Worm (Caenorhabditis elegans) whole organism, L4 larva: ENCODE results near the gene C16E9.2.

Source experiments
- F37D6.2 ChIP-seq: sonication (generic microtip); optimal IDR thresholded peaks from 2 replicates; lab custom pipeline; 2016; ENCODE audit warnings: mild to moderate bottlenecking, missing genetic modification characterization, missing compliant biosample characterization
- R02D3.7 ChIP-seq: fragments of 150-350 bp; sonication (generic microtip); optimal IDR thresholded peaks from 3 replicates; lab custom pipeline; 2014; ENCODE audit warnings: missing biosample characterization, missing genetic modification characterization
- Y105C5A.15 ChIP-seq: fragments of 200-800 bp; sonication (Bioruptor generic); IDR thresholded peaks from 2 replicates; pipeline ENCODE4 v1.3.6; 2022; ENCODE audit warnings: missing genetic modification characterization, missing compliant biosample characterization
- Y48G9A.11 ChIP-seq: fragments of 200-800 bp; sonication (Bioruptor generic); IDR thresholded peaks from 2 replicates; pipeline ENCODE4 v1.3.6; 2022; ENCODE audit warnings: missing genetic modification reagents, missing genetic modification characterization, missing compliant biosample characterization
- Y5F2A.4 ChIP-seq: fragments of 200-800 bp; sonication (Bioruptor generic); optimal IDR thresholded peaks from 2 replicates; lab custom pipeline; 2018; ENCODE audit warnings: mild to moderate bottlenecking, missing genetic modification characterization, missing compliant biosample characterization
- Y75B8A.6 ChIP-seq: fragments of 200-800 bp; sonication (Bioruptor generic); IDR thresholded peaks from 2 replicates; pipeline ENCODE4 v1.3.6; 2022; ENCODE audit warnings: missing genetic modification reagents, missing genetic modification characterization, missing compliant biosample characterization
- ZK546.5 ChIP-seq, 2 experiments: sonication (generic microtip); optimal IDR thresholded peaks; 2 replicates each; lab custom pipeline; 2017; ENCODE audit warnings: missing biosample characterization in 2 of 2, missing genetic modification characterization in 2 of 2
- aha-1 ChIP-seq: fragments of 150-350 bp; peaks from one replicate; lab custom pipeline; 2014; ENCODE audit warnings: missing biosample characterization, missing genetic modification characterization
- aly-2 ChIP-seq: sonication (generic microtip); optimal IDR thresholded peaks from 2 replicates; lab custom pipeline; 2018; ENCODE audit warnings: missing biosample characterization, missing genetic modification characterization
- ceh-62 ChIP-seq: sonication (generic microtip); optimal IDR thresholded peaks from 2 replicates; lab custom pipeline; 2017; ENCODE audit warnings: missing biosample characterization, missing genetic modification characterization
- cey-2 ChIP-seq: sonication (generic microtip); optimal IDR thresholded peaks from 3 replicates; lab custom pipeline; 2017; ENCODE audit warnings: missing genetic modification characterization, mild to moderate bottlenecking, missing compliant biosample characterization, antibody characterized with exemption, borderline replicate concordance; ENCODE audit not compliant: insufficient read depth
- ctbp-1 ChIP-seq: fragments of 200-800 bp; sonication (Bioruptor generic); IDR thresholded peaks from 2 replicates; pipeline ENCODE4 v1.3.6; 2022; ENCODE audit warnings: missing genetic modification reagents, missing genetic modification characterization, missing compliant biosample characterization
- daf-16 ChIP-seq, 3 experiments: sonication (generic microtip); optimal IDR thresholded peaks; 2 replicates each; lab custom pipeline; 2016 to 2017; ENCODE audit warnings: missing genetic modification characterization in 3 of 3, missing genetic modification reagents in 3 of 3, mild to moderate bottlenecking in 2 of 3, missing compliant biosample characterization in 2 of 3, missing biosample characterization in 1 of 3, moderate library complexity in 1 of 3
- daf-19 ChIP-seq: fragments of 200-800 bp; sonication (Bioruptor generic); conservative IDR thresholded peaks from 2 replicates; pipeline ENCODE4 v1.3.6; 2022; ENCODE audit warnings: missing genetic modification characterization, missing compliant biosample characterization
- daf-8 ChIP-seq: fragments of 200-800 bp; sonication (Bioruptor generic); IDR thresholded peaks from 2 replicates; pipeline ENCODE4 v1.3.6; 2022; ENCODE audit warnings: missing genetic modification characterization, missing compliant biosample characterization
- dmd-6 ChIP-seq: fragments of 200-800 bp; sonication (Bioruptor generic); IDR thresholded peaks from 2 replicates; pipeline ENCODE4 v1.3.6; 2022; ENCODE audit warnings: missing genetic modification reagents, missing genetic modification characterization, missing compliant biosample characterization
- dmd-8 ChIP-seq: fragments of 200-800 bp; sonication (Bioruptor generic); IDR thresholded peaks from 2 replicates; pipeline ENCODE4 v1.3.6; 2022; ENCODE audit warnings: missing genetic modification characterization, missing compliant biosample characterization
- dpl-1 ChIP-seq: fragments of 150-350 bp; optimal IDR thresholded peaks from 2 replicates; lab custom pipeline; 2014; ENCODE audit warnings: missing biosample characterization, missing genetic modification reagents, missing genetic modification characterization
- dve-1 ChIP-seq: sonication (generic microtip); optimal IDR thresholded peaks from 2 replicates; lab custom pipeline; 2017; ENCODE audit warnings: antibody characterized with exemption, mild to moderate bottlenecking, missing genetic modification characterization, missing compliant biosample characterization; ENCODE audit not compliant: insufficient read depth
- egl-27 ChIP-seq: sonication (generic microtip); optimal IDR thresholded peaks from 3 replicates; lab custom pipeline; 2017; ENCODE audit warnings: missing biosample characterization, missing genetic modification reagents, missing genetic modification characterization
- hif-1 ChIP-seq, 2 experiments: sonication (generic microtip); optimal IDR thresholded peaks; 2 replicates each; lab custom pipeline; 2016 to 2017; ENCODE audit warnings: missing compliant biosample characterization in 2 of 2, missing genetic modification characterization in 2 of 2, missing genetic modification reagents in 2 of 2, missing genotype in 2 of 2, mild to moderate bottlenecking in 1 of 2
- hlh-11 ChIP-seq: fragments of 200-800 bp; sonication (Bioruptor generic); optimal IDR thresholded peaks from 2 replicates; lab custom pipeline; 2018; ENCODE audit warnings: mild to moderate bottlenecking, missing genetic modification characterization, missing compliant biosample characterization
- hlh-30 ChIP-seq: sonication (generic microtip); optimal IDR thresholded peaks from 2 replicates; lab custom pipeline; 2017; ENCODE audit warnings: antibody characterized with exemption, mild to moderate bottlenecking, missing genetic modification characterization, missing compliant biosample characterization; ENCODE audit not compliant: insufficient read depth
- lim-7 ChIP-seq: fragments of 200-800 bp; sonication (Bioruptor generic); IDR thresholded peaks from 2 replicates; pipeline ENCODE4 v1.3.6; 2022; ENCODE audit warnings: missing genetic modification characterization, missing compliant biosample characterization
- lin-13 ChIP-seq: fragments of 150-350 bp; optimal IDR thresholded peaks from 2 replicates; lab custom pipeline; 2014; ENCODE audit warnings: missing biosample characterization, missing genetic modification reagents, missing genetic modification characterization
- lin-29 ChIP-seq: fragments of 200-800 bp; sonication (Bioruptor generic); IDR thresholded peaks from 2 replicates; pipeline ENCODE4 v1.3.6; 2022; ENCODE audit warnings: missing genetic modification reagents, missing genetic modification characterization, missing compliant biosample characterization
- mep-1 ChIP-seq: fragments of 150-350 bp; sonication (generic microtip); optimal IDR thresholded peaks from 3 replicates; lab custom pipeline; 2014; ENCODE audit warnings: missing biosample characterization, missing genetic modification characterization
- mes-2 ChIP-seq: sonication (generic microtip); optimal IDR thresholded peaks from 2 replicates; lab custom pipeline; 2016; ENCODE audit warnings: missing genotype, mild to moderate bottlenecking, missing genetic modification characterization, missing compliant biosample characterization; ENCODE audit not compliant: poor library complexity, severe bottlenecking
- mxl-2 ChIP-seq: fragments of 200-800 bp; sonication (Bioruptor generic); conservative IDR thresholded peaks from 2 replicates; pipeline ENCODE4 v1.3.6; 2022; ENCODE audit warnings: missing genetic modification reagents, missing genetic modification characterization, missing compliant biosample characterization
- nhr-102 ChIP-seq: sonication (generic microtip); optimal IDR thresholded peaks from 2 replicates; lab custom pipeline; 2016; ENCODE audit warnings: mild to moderate bottlenecking, missing genetic modification characterization, moderate library complexity, missing compliant biosample characterization
- nhr-111 ChIP-seq: fragments of 200-800 bp; sonication (Bioruptor generic); optimal IDR thresholded peaks from 2 replicates; lab custom pipeline; 2018; ENCODE audit warnings: mild to moderate bottlenecking, missing genetic modification characterization, missing compliant biosample characterization
- nhr-237 ChIP-seq: sonication (generic microtip); optimal IDR thresholded peaks from 2 replicates; lab custom pipeline; 2017; ENCODE audit warnings: missing biosample characterization, missing genetic modification characterization
- nhr-25 ChIP-seq: sonication (generic microtip); optimal IDR thresholded peaks from 2 replicates; lab custom pipeline; 2017; ENCODE audit warnings: missing genetic modification characterization, mild to moderate bottlenecking, missing compliant biosample characterization, antibody characterized with exemption, moderate library complexity, borderline replicate concordance; ENCODE audit not compliant: insufficient read depth
- nhr-28 ChIP-seq: fragments of 150-350 bp; optimal IDR thresholded peaks from 2 replicates; lab custom pipeline; 2014; ENCODE audit warnings: missing biosample characterization, missing genetic modification characterization
- nhr-77 ChIP-seq: fragments of 150-350 bp; optimal IDR thresholded peaks from 2 replicates; lab custom pipeline; 2014; ENCODE audit warnings: missing biosample characterization, missing genetic modification characterization
- pha-4 ChIP-seq, 2 experiments: fragments of 150-350 bp in 1 of 2; fragments of 200-800 bp in 1 of 2; sonication (Bioruptor generic) in 1 of 2; IDR thresholded peaks in 1 of 2; optimal IDR thresholded peaks in 1 of 2; 2 replicates each; pipeline versions ENCODE4 v1.3.6 to Lab custom; 2014 to 2022; ENCODE audit warnings: missing genetic modification characterization in 2 of 2, missing genetic modification reagents in 2 of 2, missing biosample characterization in 1 of 2, missing compliant biosample characterization in 1 of 2
- pqm-1 ChIP-seq: sonication (generic microtip); optimal IDR thresholded peaks from 2 replicates; lab custom pipeline; 2017; ENCODE audit warnings: missing biosample characterization, missing genetic modification characterization
- sdz-12 ChIP-seq: fragments of 200-800 bp; sonication (Bioruptor generic); optimal IDR thresholded peaks from 2 replicates; lab custom pipeline; 2018; ENCODE audit warnings: mild to moderate bottlenecking, missing genetic modification characterization, missing compliant biosample characterization
- snpc-4 ChIP-seq: fragments of 150-350 bp; optimal IDR thresholded peaks from 2 replicates; lab custom pipeline; 2014; ENCODE audit warnings: missing biosample characterization, missing genetic modification characterization
- spr-1 ChIP-seq: sonication (generic microtip); optimal IDR thresholded peaks from 2 replicates; lab custom pipeline; 2016; ENCODE audit warnings: mild to moderate bottlenecking, missing genetic modification characterization, missing compliant biosample characterization
- tag-97 ChIP-seq: fragments of 200-800 bp; sonication (Bioruptor generic); IDR thresholded peaks from 2 replicates; pipeline ENCODE4 v1.3.6; 2022; ENCODE audit warnings: missing genetic modification characterization, missing compliant biosample characterization
- unc-130 ChIP-seq: sonication (generic microtip); optimal IDR thresholded peaks from 2 replicates; lab custom pipeline; 2016; ENCODE audit warnings: missing genetic modification reagents, missing genetic modification characterization, missing compliant biosample characterization
- unc-39 ChIP-seq: sonication (generic microtip); optimal IDR thresholded peaks from 2 replicates; lab custom pipeline; 2017; ENCODE audit warnings: missing biosample characterization, missing genetic modification characterization
- vab-7 ChIP-seq: fragments of 200-800 bp; sonication (Bioruptor generic); IDR thresholded peaks from 2 replicates; pipeline ENCODE4 v1.3.6; 2022; ENCODE audit warnings: missing genetic modification reagents, missing genetic modification characterization, missing compliant biosample characterization
- ztf-11 ChIP-seq: fragments of 150-350 bp; optimal IDR thresholded peaks from 2 replicates; lab custom pipeline; 2014; ENCODE audit warnings: missing biosample characterization, missing genetic modification characterization

Gene C16E9.2

DNA sequence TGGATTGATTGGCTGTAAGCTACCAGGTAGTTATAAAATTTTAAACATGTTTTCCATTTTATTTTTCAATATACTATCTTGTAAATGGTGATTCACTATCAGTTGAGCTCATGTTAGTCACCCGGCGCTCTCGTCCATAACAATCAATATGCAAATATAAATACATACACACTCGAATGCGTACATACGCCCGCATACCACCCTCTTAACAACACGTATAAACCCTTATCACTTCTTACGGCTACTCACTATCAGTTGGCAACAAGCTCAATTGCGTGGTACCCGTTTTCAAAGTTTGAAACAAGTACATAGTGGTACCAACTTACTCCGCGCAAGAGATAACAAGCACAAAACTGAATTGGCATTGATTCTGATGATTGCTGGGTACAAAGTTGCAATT lies 8.6 kb upstream of the C16E9.2 start (continued):
- no peak for TF ChIP-seq dpl-1 (GFP tag; lab: Kevin White, UChicago)
- no peak for TF ChIP-seq nhr-102 (tag; lab: Kevin White, UChicago)
- TF ChIP-seq R02D3.7 (tag; lab: Kevin White, UChicago), result no peak
- no peak for TF ChIP-seq ztf-11 (tag; lab: Kevin White, UChicago)
- TF ChIP-seq unc-39 (tag; lab: Kevin White, UChicago), result no peak
- TF ChIP-seq vab-7 (GFP tag; lab: Robert Waterston, UW), result no peak
- TF ChIP-seq unc-130 (GFP tag; lab: Kevin White, UChicago), result no peak
- peak; percentile 64 for TF ChIP-seq pqm-1 (tag; lab: Kevin White, UChicago)

DNA sequence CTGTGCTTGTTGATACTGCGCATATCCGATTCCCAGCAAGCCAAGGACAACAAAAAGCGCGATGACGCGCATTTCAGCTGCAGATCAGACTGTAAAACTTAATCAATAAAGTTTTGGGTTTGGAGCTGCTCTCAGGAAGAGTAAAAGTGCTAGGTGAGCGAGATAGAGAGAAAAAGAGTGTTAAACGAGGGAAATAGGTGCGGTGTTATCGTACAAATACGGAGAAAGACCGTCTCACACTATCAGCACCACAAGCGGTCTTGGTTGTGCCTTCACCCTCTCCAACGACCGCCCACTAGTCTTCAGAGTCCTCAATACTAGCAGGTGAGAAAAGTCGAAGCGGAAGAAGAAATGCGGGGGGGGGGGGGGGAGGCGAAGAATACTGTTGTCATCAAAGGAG lies 7.0 kb upstream of the C16E9.2 start, which contains the start of gene F14B8.5:
TSS of gene F14B8.5 (minus strand) at position 127 of the 400 bp plus-strand sequence.
- TF ChIP-seq nhr-28, result peak; percentile 11
- TF ChIP-seq cey-2 (tag; lab: Kevin White, UChicago), result no peak
- peak; percentile 14 for TF ChIP-seq pqm-1 (tag; lab: Kevin White, UChicago)
- no peak for TF ChIP-seq daf-16 (GFP tag; optimal IDR thresholded peaks at IDR 0.05; lab: Kevin White, UChicago)
- TF ChIP-seq daf-16 (tag; optimal IDR thresholded peaks at IDR 0.05; lab: Kevin White, UChicago), result peak; percentile 46
- peak; percentile 22; the same call in 1 of the 2 replicates for TF ChIP-seq dmd-6
- TF ChIP-seq hlh-11 (tag; lab: Kevin White, UChicago), result peak; percentile 45
- peak; percentile 87 for TF ChIP-seq aha-1
- TF ChIP-seq Y5F2A.4 (GFP tag; lab: Kevin White, UChicago), result no peak
- no peak for TF ChIP-seq nhr-25 (tag; lab: Kevin White, UChicago)
- TF ChIP-seq nhr-77 (tag; lab: Kevin White, UChicago), result no peak
- peak; percentile 1 for TF ChIP-seq dve-1 (tag; lab: Kevin White, UChicago)
- TF ChIP-seq, all 104 proteins: peak for 7

DNA sequence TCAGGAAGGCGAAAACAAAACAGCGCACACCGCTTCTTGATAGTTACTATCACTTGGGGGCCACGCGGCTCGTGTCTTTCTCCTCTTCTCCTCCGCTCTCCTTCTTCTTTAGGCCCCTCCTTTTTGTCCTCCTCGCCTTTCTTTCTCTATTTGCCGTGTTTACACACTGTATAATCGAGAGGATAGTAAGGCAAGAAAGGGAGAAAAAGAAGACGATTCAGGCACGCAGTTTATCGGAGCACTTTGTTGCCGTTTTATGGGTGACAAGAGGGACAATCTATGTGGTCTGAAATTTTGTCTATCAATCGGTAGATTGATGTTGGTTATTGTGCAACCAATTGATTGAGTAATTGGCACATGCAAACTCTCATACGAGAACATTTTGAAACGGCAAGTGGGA lies 3.4 kb upstream of the C16E9.2 start, which contains the start of gene F14B8.6:
TSS of gene F14B8.6 (minus strand) at position 292 of the 400 bp plus-strand sequence.
- no peak for TF ChIP-seq pha-4 (GFP tag; IDR thresholded peaks at IDR 0.05; lab: Robert Waterston, UW)
- TF ChIP-seq pha-4 (tag; optimal IDR thresholded peaks at IDR 0.05; lab: Kevin White, UChicago), result peak; percentile 3
- TF ChIP-seq ctbp-1 (GFP tag; lab: Robert Waterston, UW), result no peak
- TF ChIP-seq lin-13 (GFP tag; lab: Kevin White, UChicago), result no peak
- peak; percentile 23 for TF ChIP-seq mep-1 (tag; lab: Kevin White, UChicago)
- TF ChIP-seq daf-8 (GFP tag; lab: Robert Waterston, UW), result no peak
- TF ChIP-seq snpc-4 (tag; lab: Kevin White, UChicago), result no peak
- no peak for TF ChIP-seq daf-19 (GFP tag; lab: Robert Waterston, UW)
- no peak for TF ChIP-seq ceh-62 (tag; lab: Kevin White, UChicago)
- no peak for TF ChIP-seq lin-29 (GFP tag; lab: Robert Waterston, UW)
- peak; percentile 74 for TF ChIP-seq hlh-11 (tag; lab: Kevin White, UChicago)
- no peak for TF ChIP-seq tag-97 (GFP tag; lab: Robert Waterston, UW)
- no peak for TF ChIP-seq dmd-8
- no peak for TF ChIP-seq unc-130 (GFP tag; lab: Kevin White, UChicago)
- no peak for TF ChIP-seq F37D6.2 (tag; lab: Kevin White, UChicago)
- no peak for TF ChIP-seq aly-2 (tag; lab: Kevin White, UChicago)
- peak; percentile 9 for TF ChIP-seq hlh-30
- TF ChIP-seq mes-2 (tag; lab: Kevin White, UChicago), result no peak
- no peak for TF ChIP-seq nhr-111
- peak; percentile 13 for TF ChIP-seq aha-1
- no peak for TF ChIP-seq nhr-237 (tag; lab: Kevin White, UChicago)
- TF ChIP-seq nhr-28, result peak; percentile 43
- TF ChIP-seq daf-16 (GFP tag; optimal IDR thresholded peaks at IDR 0.05; lab: Kevin White, UChicago), result no peak
- peak; percentile 78 for TF ChIP-seq daf-16 (tag; optimal IDR thresholded peaks at IDR 0.05; lab: Kevin White, UChicago)
- no peak for TF ChIP-seq Y105C5A.15 (GFP tag; lab: Robert Waterston, UW)
- no peak for TF ChIP-seq hif-1 (tag; optimal IDR thresholded peaks at IDR 0.05; lab: Kevin White, UChicago)
- no peak for TF ChIP-seq ZK546.5 (tag; optimal IDR thresholded peaks at IDR 0.05; lab: Kevin White, UChicago)
- no peak for TF ChIP-seq lim-7 (GFP tag; lab: Robert Waterston, UW)
- no peak for TF ChIP-seq spr-1 (tag; lab: Kevin White, UChicago)
- no peak for TF ChIP-seq sdz-12 (GFP tag; lab: Kevin White, UChicago)
- no peak for TF ChIP-seq R02D3.7 (tag; lab: Kevin White, UChicago)
- no peak for TF ChIP-seq mxl-2
- no peak for TF ChIP-seq Y75B8A.6 (GFP tag; lab: Robert Waterston, UW)
- TF ChIP-seq egl-27 (tag; lab: Kevin White, UChicago), result no peak
- no peak for TF ChIP-seq Y48G9A.11
